Fruit fly (Drosophila melanogaster): ENCODE measurements around the gene mas.

The mas gene

dm6 chr3L:4160926-4161325 lies 6.3 kb downstream of the mas start, which contains the start of gene nab:
Gene nab, minus strand, starts transcription at chr3L:4160932.
- TF ChIP-seq CG14655 (GFP tag; optimal IDR thresholded peaks at IDR 0.05), result no peak
- TF ChIP-seq Snoo (tag; optimal IDR thresholded peaks at IDR 0.05), result peak; percentile 23

- TF ChIP-seq CG8159 (tag; optimal IDR thresholded peaks at IDR 0.05), result no peak
- TF ChIP-seq Pif1A (GFP tag; optimal IDR thresholded peaks at IDR 0.05), result no peak
- no peak for TF ChIP-seq Pif1B (GFP tag; optimal IDR thresholded peaks at IDR 0.05)
- no peak for TF ChIP-seq CG8301 (tag; optimal IDR thresholded peaks at IDR 0.05)
- TF ChIP-seq CG13204 (GFP tag; optimal IDR thresholded peaks at IDR 0.05), result no peak
- no peak for TF ChIP-seq Ets98B (GFP tag; IDR thresholded peaks at IDR 0.05)
- no peak for TF ChIP-seq CG12605 (GFP tag; IDR thresholded peaks at IDR 0.05)
- TF ChIP-seq CG10348 (GFP tag; IDR thresholded peaks at IDR 0.05), result no peak
- no peak for TF ChIP-seq CG14655 (GFP tag; optimal IDR thresholded peaks at IDR 0.05)
- TF ChIP-seq EcR (GFP tag; optimal IDR thresholded peaks at IDR 0.05), result no peak
- no peak for TF ChIP-seq D1 (tag; optimal IDR thresholded peaks at IDR 0.05)
- no peak for TF ChIP-seq fd96Ca (GFP tag; IDR thresholded peaks at IDR 0.05)
- TF ChIP-seq CG15710 (tag; optimal IDR thresholded peaks at IDR 0.05), result no peak
- no peak for TF ChIP-seq CG17806 (tag; optimal IDR thresholded peaks at IDR 0.05)
Measured at dm6 chr3L:4159264-4159663, 8.0 kb downstream of the mas start.

- TF ChIP-seq Pif1A (GFP tag; optimal IDR thresholded peaks at IDR 0.05) (peak; percentile 73), D1 (tag; optimal IDR thresholded peaks at IDR 0.05) (peak; percentile 63), Pif1B (GFP tag; optimal IDR thresholded peaks at IDR 0.05) (peak; percentile 73), CG17806 (tag; optimal IDR thresholded peaks at IDR 0.05) (peak; percentile 79), CG13204 (GFP tag; optimal IDR thresholded peaks at IDR 0.05) (peak; percentile 37), Snoo (tag; optimal IDR thresholded peaks at IDR 0.05) (peak; percentile 17), CG14655 (GFP tag; optimal IDR thresholded peaks at IDR 0.05) (peak; percentile 68), Ets98B (GFP tag; IDR thresholded peaks at IDR 0.05) (peak; percentile 16; the same call in 1 of the 2 replicates), CG8301 (tag; optimal IDR thresholded peaks at IDR 0.05) (peak; percentile 63), CG12605 (GFP tag; IDR thresholded peaks at IDR 0.05) (peak; percentile 20; the same call in 1 of the 2 replicates), CG32121 (GFP tag; IDR thresholded peaks at IDR 0.05) (no peak), CG9948 (tag; optimal IDR thresholded peaks at IDR 0.05) (peak; percentile 80), CG8159 (tag; optimal IDR thresholded peaks at IDR 0.05) (peak; percentile 78), EcR (GFP tag; optimal IDR thresholded peaks at IDR 0.05) (no peak), rn (GFP tag; IDR thresholded peaks at IDR 0.05) (no peak), CG10348 (GFP tag; IDR thresholded peaks at IDR 0.05) (no peak), gl (tag; optimal IDR thresholded peaks at IDR 0.05) (peak; percentile 36), CG34367 (tag; optimal IDR thresholded peaks at IDR 0.05) (peak; percentile 70), fd96Ca (GFP tag; IDR thresholded peaks at IDR 0.05) (peak; percentile 44; the same call in 1 of the 3 replicates), CG4496 (GFP tag; IDR thresholded peaks at IDR 0.05) (peak; percentile 69; the same call in 1 of the 3 replicates), CG15710 (tag; optimal IDR thresholded peaks at IDR 0.05) (peak; percentile 79)
Measured at dm6 chr3L:4158361-4158760, 8.9 kb downstream of the mas start.

- TF ChIP-seq EcR (GFP tag; optimal IDR thresholded peaks at IDR 0.05), result peak; percentile 3
- no peak for TF ChIP-seq CG32121 (GFP tag; IDR thresholded peaks at IDR 0.05)
Measured at dm6 chr3L:4157852-4158251, 9.4 kb downstream of the mas start.

dm6 chr3L:4148406-4148975 lies 18.8 kb downstream of the mas start, which contains the start of gene CG1299:
Gene CG1299, plus strand, starts transcription at chr3L:4148696.
- TF ChIP-seq CG32121 (GFP tag; IDR thresholded peaks at IDR 0.05) (no peak), CG14655 (GFP tag; optimal IDR thresholded peaks at IDR 0.05) (no peak), CG15710 (tag; optimal IDR thresholded peaks at IDR 0.05) (no peak), gl (tag; optimal IDR thresholded peaks at IDR 0.05) (no peak), Snoo (tag; optimal IDR thresholded peaks at IDR 0.05) (no peak), Pif1B (GFP tag; optimal IDR thresholded peaks at IDR 0.05) (peak; percentile 8), CG17806 (tag; optimal IDR thresholded peaks at IDR 0.05) (no peak), CG8301 (tag; optimal IDR thresholded peaks at IDR 0.05) (no peak), CG12605 (GFP tag; IDR thresholded peaks at IDR 0.05) (no peak), CG10348 (GFP tag; IDR thresholded peaks at IDR 0.05) (no peak), Pif1A (GFP tag; optimal IDR thresholded peaks at IDR 0.05) (peak; percentile 10), rn (GFP tag; IDR thresholded peaks at IDR 0.05) (no peak), CG4496 (GFP tag; IDR thresholded peaks at IDR 0.05) (no peak), CG8159 (tag; optimal IDR thresholded peaks at IDR 0.05) (no peak), fd96Ca (GFP tag; IDR thresholded peaks at IDR 0.05) (no peak), EcR (GFP tag; optimal IDR thresholded peaks at IDR 0.05) (peak; percentile 34), D1 (tag; optimal IDR thresholded peaks at IDR 0.05) (no peak), Ets98B (GFP tag; IDR thresholded peaks at IDR 0.05) (no peak), CG13204 (GFP tag; optimal IDR thresholded peaks at IDR 0.05) (peak; percentile 24), CG9948 (tag; optimal IDR thresholded peaks at IDR 0.05) (no peak), CG34367 (tag; optimal IDR thresholded peaks at IDR 0.05) (no peak)

- peak; percentile 73 for TF ChIP-seq EcR (GFP tag; optimal IDR thresholded peaks at IDR 0.05)
- TF ChIP-seq CG32121 (GFP tag; IDR thresholded peaks at IDR 0.05), result no peak
Measured at dm6 chr3L:4145229-4145628, 22.0 kb downstream of the mas start.

dm6 chr3L:4142064-4142463 lies 25.2 kb downstream of the mas start, which contains the start of gene CG32260:
Gene CG32260, plus strand, starts transcription at chr3L:4142364.
- TF ChIP-seq CG34367 (tag; optimal IDR thresholded peaks at IDR 0.05), result no peak
- TF ChIP-seq CG15710 (tag; optimal IDR thresholded peaks at IDR 0.05), result no peak
- TF ChIP-seq D1 (tag; optimal IDR thresholded peaks at IDR 0.05), result no peak
- TF ChIP-seq CG17806 (tag; optimal IDR thresholded peaks at IDR 0.05), result no peak
- TF ChIP-seq CG32121 (GFP tag; IDR thresholded peaks at IDR 0.05), result no peak
- TF ChIP-seq CG8301 (tag; optimal IDR thresholded peaks at IDR 0.05), result no peak
- TF ChIP-seq Pif1A (GFP tag; optimal IDR thresholded peaks at IDR 0.05), result no peak
- TF ChIP-seq gl (tag; optimal IDR thresholded peaks at IDR 0.05), result no peak
- TF ChIP-seq CG8159 (tag; optimal IDR thresholded peaks at IDR 0.05), result no peak
- TF ChIP-seq Ets98B (GFP tag; IDR thresholded peaks at IDR 0.05), result no peak
- TF ChIP-seq rn (GFP tag; IDR thresholded peaks at IDR 0.05), result no peak
- no peak for TF ChIP-seq Pif1B (GFP tag; optimal IDR thresholded peaks at IDR 0.05)
- TF ChIP-seq Snoo (tag; optimal IDR thresholded peaks at IDR 0.05), result no peak
- no peak for TF ChIP-seq CG4496 (GFP tag; IDR thresholded peaks at IDR 0.05)
- no peak for TF ChIP-seq CG13204 (GFP tag; optimal IDR thresholded peaks at IDR 0.05)
- TF ChIP-seq EcR (GFP tag; optimal IDR thresholded peaks at IDR 0.05), result no peak
- no peak for TF ChIP-seq CG12605 (GFP tag; IDR thresholded peaks at IDR 0.05)
- TF ChIP-seq fd96Ca (GFP tag; IDR thresholded peaks at IDR 0.05), result no peak
- TF ChIP-seq CG14655 (GFP tag; optimal IDR thresholded peaks at IDR 0.05), result no peak
- no peak for TF ChIP-seq CG9948 (tag; optimal IDR thresholded peaks at IDR 0.05)

Data from whole organism, pupa.